Fruit fly (Drosophila melanogaster) whole organism, larva: ENCODE measurements around the gene CG42335.

Source experiments
- noc ChIP-seq: fragments of 200-800 bp; sonication (Bioruptor generic); optimal IDR thresholded peaks from 3 replicates; lab custom pipeline; 2019; ENCODE audit warnings: missing biosample characterization, mild to moderate bottlenecking, missing genetic modification characterization, moderate library complexity

Gene CG42335

dm6 chr3R:21748954-21749920 is 9.3 kb upstream of the CG42335 start, which contains the start of gene CG31233:
TSS of gene CG31233 (plus strand) at chr3R:21749853.
- peak; percentile 54 for TF ChIP-seq noc (tag; lab: Kevin White, UChicago)

- TF ChIP-seq noc (tag; lab: Kevin White, UChicago) = peak; percentile 86
Measured at dm6 chr3R:21753099-21753498, 5.5 kb upstream of the CG42335 start.

- peak; percentile 37 for TF ChIP-seq noc (tag; lab: Kevin White, UChicago)
Measured at dm6 chr3R:21753974-21754373, 4.6 kb upstream of the CG42335 start, which contains the start of gene CG31198. TSS of gene CG31198 (plus strand) at chr3R:21754324.

- peak; percentile 20 for TF ChIP-seq noc (tag; lab: Kevin White, UChicago)
Measured at dm6 chr3R:21757550-21757949, 1.0 kb upstream of the CG42335 start.

- TF ChIP-seq noc (tag; lab: Kevin White, UChicago) = no peak
Measured at dm6 chr3R:21769218-21769617, 10.7 kb downstream of the CG42335 start, which contains the start of gene Burs. TSS of gene Burs (plus strand) at chr3R:21769518.

- no peak for TF ChIP-seq noc (tag; lab: Kevin White, UChicago)
Measured at dm6 chr3R:21775766-21776165, 17.2 kb downstream of the CG42335 start, which contains the start of the genes GABA-B-R2 and CG6800. TSS of gene GABA-B-R2 (minus strand) at chr3R:21775840. TSS of gene CG6800 (plus strand) at chr3R:21776138.

dm6 chr3R:21777660-21778059 is 19.1 kb downstream of the CG42335 start, which contains the start of gene Polr1H:
TSS of gene Polr1H (minus strand) at chr3R:21777847.
- no peak for TF ChIP-seq noc (tag; lab: Kevin White, UChicago)

- no peak for TF ChIP-seq noc (tag; lab: Kevin White, UChicago)
Measured at dm6 chr3R:21780086-21780485, 21.5 kb downstream of the CG42335 start.

- TF ChIP-seq noc (tag; lab: Kevin White, UChicago) = peak; percentile 68
Measured at dm6 chr3R:21781448-21781847, 22.9 kb downstream of the CG42335 start.

dm6 chr3R:21782295-21782922 is 23.8 kb downstream of the CG42335 start, which contains the start of gene tsl:
TSS of gene tsl (minus strand) at chr3R:21782536.
- no peak for TF ChIP-seq noc (tag; lab: Kevin White, UChicago)

dm6 chr3R:21790392-21790791 is 31.8 kb downstream of the CG42335 start:
- TF ChIP-seq noc (tag; lab: Kevin White, UChicago) = no peak

- no peak for TF ChIP-seq noc (tag; lab: Kevin White, UChicago)
Measured at dm6 chr3R:21793760-21794159, 35.2 kb downstream of the CG42335 start.

- no peak for TF ChIP-seq noc (tag; lab: Kevin White, UChicago)
Measured at dm6 chr3R:21807264-21807663, 48.7 kb downstream of the CG42335 start.

- TF ChIP-seq noc (tag; lab: Kevin White, UChicago) = no peak
Measured at dm6 chr3R:21808622-21809347, 50.2 kb downstream of the CG42335 start.
